Fruit fly (Drosophila melanogaster): ENCODE results near the gene CG5390.

Gene CG5390

DNA sequence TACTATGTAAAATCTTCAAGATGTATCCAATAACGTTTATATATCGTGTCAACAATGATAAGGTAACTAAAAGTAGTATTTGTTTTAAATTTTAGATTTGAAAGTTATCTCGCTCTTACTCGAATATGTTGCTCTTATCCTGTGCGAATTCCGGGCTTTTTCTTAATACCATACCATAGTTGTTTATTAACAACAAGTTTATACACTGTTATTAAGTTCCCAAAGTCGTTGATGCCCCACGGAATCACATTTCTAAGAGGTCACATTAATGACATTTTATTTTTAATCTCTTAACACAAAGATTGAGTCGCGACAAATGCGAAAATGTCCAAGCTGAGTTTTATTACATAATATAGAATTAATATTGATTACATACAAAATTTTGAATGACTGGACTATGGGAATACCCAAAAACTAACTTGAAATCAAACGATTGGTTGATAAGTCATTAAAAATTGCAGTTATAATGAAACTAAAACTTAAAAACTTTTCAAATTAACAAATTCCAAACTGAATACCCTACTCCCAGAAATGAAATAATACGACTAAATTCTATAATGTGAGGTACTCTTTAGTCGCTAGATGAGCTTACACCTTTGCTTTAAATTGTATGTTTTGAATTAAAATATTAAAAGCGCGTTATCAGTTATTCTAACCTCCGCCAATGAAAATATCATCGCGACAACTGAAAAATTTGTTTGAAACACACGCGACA is 16.5 kb upstream of the CG5390 start, which contains the start of gene CG5381:
Gene CG5381 (minus strand): TSS at position 330 of the 715 bp plus-strand sequence.
- no peak for TF ChIP-seq CG17801 (GFP tag; optimal IDR thresholded peaks at IDR 0.05; ENCODE audit: partially characterized antibody)

DNA sequence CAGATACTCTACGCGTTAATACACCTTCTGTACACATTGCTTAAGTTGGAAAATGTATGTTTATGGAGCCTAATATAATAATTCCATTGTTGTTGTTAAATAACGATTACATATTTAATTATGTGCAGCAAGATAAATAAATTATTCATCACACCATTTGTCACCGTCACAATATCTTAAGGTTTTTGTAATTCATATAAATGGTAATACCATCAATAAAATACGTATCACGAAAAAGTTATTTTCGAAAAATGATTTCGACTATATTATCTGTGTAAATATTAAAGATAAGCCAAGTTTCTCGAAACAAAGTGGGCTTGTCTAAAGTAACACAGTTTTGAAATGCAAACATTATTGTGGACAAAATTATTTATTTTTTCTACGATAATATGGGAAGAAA is 15.8 kb upstream of the CG5390 start, which contains the start of gene CG4995:
Gene CG4995 (plus strand): TSS at position 301 of the 400 bp plus-strand sequence.
- no peak for TF ChIP-seq CG17801 (GFP tag; optimal IDR thresholded peaks at IDR 0.05; ENCODE audit: partially characterized antibody)

- peak; percentile 75 for TF ChIP-seq CG17801 (GFP tag; optimal IDR thresholded peaks at IDR 0.05; ENCODE audit: partially characterized antibody)
Observed at dm6 chr2L:10321612-10322011, 15.2 kb upstream of the CG5390 start.

DNA sequence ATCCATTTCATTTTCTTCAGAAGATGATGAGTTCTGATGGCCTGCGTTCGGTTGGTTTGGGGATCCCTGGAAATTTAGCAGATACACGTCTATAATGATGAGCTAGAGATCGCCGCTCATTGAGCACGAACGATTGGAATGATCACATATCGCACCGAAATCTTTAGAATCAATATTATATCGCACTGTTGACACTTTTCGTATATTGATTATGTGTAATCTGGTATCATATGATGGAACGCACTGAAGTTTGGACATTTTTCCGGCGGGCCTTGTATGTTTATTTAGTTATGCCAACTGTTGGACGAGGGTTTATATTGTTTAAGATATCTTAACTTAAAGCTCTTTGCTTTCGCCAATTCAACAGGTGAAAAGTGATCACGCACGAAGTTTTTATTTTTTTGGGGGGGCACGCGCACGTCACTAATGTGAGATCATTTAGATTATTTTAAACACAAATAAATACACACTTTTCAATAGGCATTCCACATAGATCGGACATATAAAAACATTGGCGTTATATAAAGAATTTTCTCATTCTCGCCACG is 14.7 kb upstream of the CG5390 start:
- no peak for TF ChIP-seq CG17801 (GFP tag; optimal IDR thresholded peaks at IDR 0.05; ENCODE audit: partially characterized antibody)

dm6 chr2L:10320174-10320775 is 13.9 kb upstream of the CG5390 start:
- TF ChIP-seq CG17801 (GFP tag; optimal IDR thresholded peaks at IDR 0.05; ENCODE audit: partially characterized antibody) = no peak

- no peak for TF ChIP-seq CG17801 (GFP tag; optimal IDR thresholded peaks at IDR 0.05; ENCODE audit: partially characterized antibody)
Observed at dm6 chr2L:10315888-10316287, 9.5 kb upstream of the CG5390 start.

- TF ChIP-seq CG17801 (GFP tag; optimal IDR thresholded peaks at IDR 0.05; ENCODE audit: partially characterized antibody) = no peak
Observed at dm6 chr2L:10314327-10315210, 8.2 kb upstream of the CG5390 start, which contains the start of the genes Usp14 and CG4972. Gene Usp14, minus strand, starts transcription at chr2L:10314396. Gene CG4972, plus strand, starts transcription at chr2L:10314792.

dm6 chr2L:10311822-10312221 is 5.4 kb upstream of the CG5390 start:
- no peak for TF ChIP-seq CG17801 (GFP tag; optimal IDR thresholded peaks at IDR 0.05; ENCODE audit: partially characterized antibody)

- no peak for TF ChIP-seq CG17801 (GFP tag; optimal IDR thresholded peaks at IDR 0.05; ENCODE audit: partially characterized antibody)
Observed at dm6 chr2L:10310614-10311382, 4.4 kb upstream of the CG5390 start, which contains the start of gene Cdk5alpha. Gene Cdk5alpha, minus strand, starts transcription at chr2L:10310956.

dm6 chr2L:10305538-10306147 is 751 bp downstream of the CG5390 start:
- TF ChIP-seq CG17801 (GFP tag; optimal IDR thresholded peaks at IDR 0.05; ENCODE audit: partially characterized antibody) = no peak

- no peak for TF ChIP-seq CG17801 (GFP tag; optimal IDR thresholded peaks at IDR 0.05; ENCODE audit: partially characterized antibody)
Observed at dm6 chr2L:10303786-10304185, 2.6 kb downstream of the CG5390 start, which contains the start of gene nmd. Gene nmd, minus strand, starts transcription at chr2L:10303947.

DNA sequence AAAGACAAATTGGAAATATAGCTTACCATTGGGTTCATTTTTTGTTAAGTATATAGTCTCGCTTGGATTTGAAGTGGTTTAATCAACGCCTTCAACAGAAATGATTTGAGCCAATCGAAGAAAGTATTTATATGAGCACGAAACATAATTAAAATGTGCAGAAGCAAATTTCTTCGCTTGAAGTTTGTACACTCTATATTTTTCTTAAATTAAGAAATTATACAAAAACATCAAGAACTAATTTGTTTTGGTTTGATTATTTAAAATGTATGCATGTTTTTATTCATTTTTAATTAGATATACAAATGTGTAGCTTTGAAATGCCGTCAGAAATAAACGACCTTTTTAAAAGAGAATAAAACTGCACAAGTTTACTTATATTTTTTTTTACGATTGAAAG is 4.5 kb downstream of the CG5390 start, which contains the start of gene CG13138:
Gene CG13138 (minus strand): TSS at position 101 of the 400 bp plus-strand sequence.
- TF ChIP-seq CG17801 (GFP tag; optimal IDR thresholded peaks at IDR 0.05; ENCODE audit: partially characterized antibody) = no peak

dm6 chr2L:10299810-10300147 is 6.6 kb downstream of the CG5390 start, which contains the start of gene CYLD:
Gene CYLD, minus strand, starts transcription at chr2L:10299847.
- peak; percentile 66 for TF ChIP-seq CG17801 (GFP tag; optimal IDR thresholded peaks at IDR 0.05; ENCODE audit: partially characterized antibody)

All from ovary, adult (tissue).